Worm (Caenorhabditis elegans): ENCODE results near the gene F28F5.6.

The F28F5.6 gene

DNA sequence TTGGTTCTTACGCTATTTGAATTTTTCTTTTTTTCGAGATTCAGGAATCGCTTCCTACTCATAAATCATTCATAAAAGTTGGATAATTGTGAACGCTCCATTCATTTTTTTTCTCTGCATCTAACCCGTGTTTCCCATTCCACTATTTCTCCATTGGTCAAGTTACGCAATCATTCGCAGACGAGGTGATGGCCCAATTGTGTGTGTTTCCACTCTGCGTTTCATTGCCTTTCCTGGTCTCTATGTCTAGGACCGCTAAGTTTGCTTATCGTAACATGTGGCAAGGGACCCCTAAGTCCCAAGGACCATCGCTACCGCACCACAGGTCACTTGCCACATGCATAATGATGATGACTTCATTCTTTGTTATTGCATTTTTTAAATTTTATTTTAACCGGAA, 7.0 kb upstream of the F28F5.6 start:
- no peak for TF ChIP-seq ztf-28 (GFP tag; IDR thresholded peaks at IDR 0.05)
- TF ChIP-seq attf-5 (GFP tag; optimal IDR thresholded peaks at IDR 0.05) = no peak
- TF ChIP-seq chd-7 (tag; optimal IDR thresholded peaks at IDR 0.05) = no peak
- no peak for TF ChIP-seq ztf-25 (GFP tag; IDR thresholded peaks at IDR 0.05)
- TF ChIP-seq madf-6 (GFP tag; IDR thresholded peaks at IDR 0.05) = no peak
- no peak for TF ChIP-seq nhr-179 (tag; optimal IDR thresholded peaks at IDR 0.05)
- TF ChIP-seq ekl-4 (GFP tag; IDR thresholded peaks at IDR 0.05) = no peak
- no peak for TF ChIP-seq Y79H2A.3 (GFP tag; conservative IDR thresholded peaks at IDR 0.05)
- TF ChIP-seq athp-1 (tag; optimal IDR thresholded peaks at IDR 0.05) = no peak
- no peak for TF ChIP-seq B0336.3 (GFP tag; IDR thresholded peaks at IDR 0.05)
- TF ChIP-seq rec-8 (tag; optimal IDR thresholded peaks at IDR 0.05) = no peak
- TF ChIP-seq let-607 (tag; optimal IDR thresholded peaks at IDR 0.05) = no peak
- no peak for TF ChIP-seq pha-4 (tag; optimal IDR thresholded peaks at IDR 0.05)
- TF ChIP-seq pbrm-1 (GFP tag; IDR thresholded peaks at IDR 0.05) = no peak

DNA sequence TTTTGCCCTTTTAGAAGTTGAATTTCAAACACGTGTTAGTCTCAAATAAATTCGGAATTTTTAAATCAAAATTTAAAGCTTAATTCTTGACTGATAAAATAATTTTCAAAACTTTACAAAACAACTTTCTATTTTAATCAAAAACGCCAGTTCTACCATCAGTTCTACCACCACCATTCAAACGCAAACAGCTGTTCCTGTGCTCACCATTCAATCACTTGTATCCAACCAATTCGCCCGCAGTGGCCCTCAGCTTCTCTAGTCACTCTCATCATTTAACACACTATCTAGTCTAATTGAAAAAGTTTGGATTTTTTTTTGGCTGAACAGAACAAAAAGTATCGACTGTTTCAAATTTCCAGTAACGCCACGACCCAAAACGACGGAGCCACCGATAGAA, 3.6 kb upstream of the F28F5.6 start:
- TF ChIP-seq ztf-6 (GFP tag; IDR thresholded peaks at IDR 0.05) (no peak), chd-7 (tag; optimal IDR thresholded peaks at IDR 0.05) (no peak), ZK185.1 (tag; optimal IDR thresholded peaks at IDR 0.05; ENCODE audit: poor library complexity, severe bottlenecking) (no peak), F52B5.7 (tag; optimal IDR thresholded peaks at IDR 0.05) (no peak), snpc-1.3 (tag; optimal IDR thresholded peaks at IDR 0.05; ENCODE audit: insufficient read depth) (no peak), Y79H2A.3 (GFP tag; conservative IDR thresholded peaks at IDR 0.05) (no peak), ztf-28 (GFP tag; IDR thresholded peaks at IDR 0.05) (no peak), pbrm-1 (GFP tag; IDR thresholded peaks at IDR 0.05) (no peak), Y67H2A.10 (GFP tag; conservative IDR thresholded peaks at IDR 0.05) (no peak), madf-3 (GFP tag; IDR thresholded peaks at IDR 0.05) (no peak), hmg-20 (GFP tag; IDR thresholded peaks at IDR 0.05) (no peak), ama-1 (optimal IDR thresholded peaks at IDR 0.05) (no peak), ama-1 (GFP tag; optimal IDR thresholded peaks at IDR 0.05) (no peak), F37B4.10 (GFP tag; IDR thresholded peaks at IDR 0.05) (no peak), F22D6.2 (tag; optimal IDR thresholded peaks at IDR 0.05) (no peak), bed-1 (GFP tag; IDR thresholded peaks at IDR 0.05) (no peak)

DNA sequence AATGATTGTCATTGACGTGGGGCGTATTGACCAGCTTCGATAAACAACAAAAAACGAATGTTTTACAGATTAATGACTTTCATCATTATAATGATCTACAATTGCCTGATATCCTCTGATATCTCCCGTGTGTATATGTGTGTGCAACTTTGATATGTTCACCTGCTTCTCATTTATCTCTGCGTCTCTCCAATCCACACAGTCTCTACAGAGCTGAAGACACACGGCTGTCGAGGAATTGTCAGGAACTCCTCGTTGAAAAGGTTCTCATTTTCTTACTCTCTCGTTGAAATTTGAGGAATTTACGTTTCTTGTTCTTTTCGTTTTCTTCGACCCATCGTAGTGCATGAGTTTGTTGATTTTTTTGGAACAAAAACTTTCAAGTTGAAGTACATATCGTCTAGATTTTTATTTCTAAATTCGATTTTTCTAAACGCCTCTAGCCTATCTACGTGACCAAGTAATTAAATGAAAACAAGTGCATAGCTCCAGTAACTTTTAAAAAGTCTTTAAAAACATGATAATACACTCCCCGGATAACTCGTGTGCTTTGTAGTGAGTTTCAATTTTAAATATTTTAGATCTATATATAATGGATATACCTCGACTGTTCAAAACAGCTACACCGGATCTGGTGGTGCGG, 1.3 kb upstream of the F28F5.6 start, which contains the start of gene ten-1:
ten-1 (plus strand) TSS at position 593 of the 643 bp plus-strand sequence.
- TF ChIP-seq hmg-1.2 (GFP tag; IDR thresholded peaks at IDR 0.05) = 0 out of 2 replicates have a peak, but pooled peaks have one; percentile 31
- no peak for TF ChIP-seq attf-5 (GFP tag; optimal IDR thresholded peaks at IDR 0.05)
- no peak for TF ChIP-seq unc-62 (GFP tag; optimal IDR thresholded peaks at IDR 0.05)
- TF ChIP-seq rpc-1 (optimal IDR thresholded peaks at IDR 0.05) = no peak
- TF ChIP-seq rpc-1 (tag; optimal IDR thresholded peaks at IDR 0.05) = no peak
- TF ChIP-seq zfh-2 (GFP tag; conservative IDR thresholded peaks at IDR 0.05) = no peak
- no peak for TF ChIP-seq hlh-12 (tag; optimal IDR thresholded peaks at IDR 0.05)
- TF ChIP-seq T26A5.8 (tag; optimal IDR thresholded peaks at IDR 0.05) = no peak

DNA sequence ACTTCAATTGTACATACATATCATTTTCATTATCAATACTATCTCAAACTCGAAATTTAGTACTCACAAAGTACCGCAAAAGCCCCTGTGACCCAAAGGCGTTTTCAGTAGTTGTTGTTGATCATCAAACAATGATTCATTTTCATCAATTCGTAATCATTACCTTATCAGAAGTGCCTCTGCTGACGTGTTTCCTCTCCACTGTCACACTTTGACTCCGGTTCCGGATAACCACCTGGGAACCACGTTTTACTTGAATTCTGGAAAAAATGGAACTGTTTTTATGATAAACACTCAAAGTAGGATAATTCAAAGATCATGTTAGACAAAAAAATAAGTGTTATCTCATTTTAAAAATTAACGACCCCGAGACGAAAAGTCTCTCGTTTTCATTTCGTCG, 1.1 kb downstream of the F28F5.6 start:
- 0 out of 2 replicates have a peak, but pooled peaks have one; percentile 17 for TF ChIP-seq egl-44 (GFP tag; IDR thresholded peaks at IDR 0.05)
- no peak for TF ChIP-seq Y95B8A.8 (GFP tag; IDR thresholded peaks at IDR 0.05)
- TF ChIP-seq sptf-2 (GFP tag; optimal IDR thresholded peaks at IDR 0.05) = no peak
- TF ChIP-seq nhr-80 (tag; optimal IDR thresholded peaks at IDR 0.05) = peak; percentile 25
